Fruit fly (Drosophila melanogaster) whole organism, prepupa: ENCODE measurements around the gene alpha4GT2.

ENCODE experiments used
- Blimp-1 ChIP-seq: fragments of 200-800 bp; sonication (Bioruptor generic); optimal IDR thresholded peaks from 3 replicates; lab custom pipeline; 2017; ENCODE audit warnings: missing biosample characterization, missing genetic modification characterization, mild to moderate bottlenecking, moderate library complexity, missing genetic modification reagents
- CG10669 ChIP-seq: fragments of 200-800 bp; sonication (Bioruptor generic); optimal IDR thresholded peaks from 3 replicates; lab custom pipeline; 2018; ENCODE audit warnings: missing biosample characterization, mild to moderate bottlenecking, missing genetic modification characterization, moderate library complexity
- CG11294 ChIP-seq: fragments of 200-800 bp; sonication (Bioruptor generic); IDR thresholded peaks from 2 replicates; pipeline ENCODE4 v1.3.6; 2022; ENCODE audit warnings: missing biosample characterization, missing genetic modification characterization
- CG11762 ChIP-seq: fragments of 200-800 bp; sonication (Bioruptor generic); optimal IDR thresholded peaks from 3 replicates; lab custom pipeline; 2016; ENCODE audit warnings: missing biosample characterization, missing genetic modification characterization; ENCODE audit not compliant: insufficient read depth
- CG1621 ChIP-seq: fragments of 200-800 bp; sonication (Bioruptor generic); optimal IDR thresholded peaks from 3 replicates; lab custom pipeline; 2018; ENCODE audit warnings: missing biosample characterization, mild to moderate bottlenecking, missing genetic modification characterization
- CG16779 ChIP-seq: fragments of 200-800 bp; sonication (Bioruptor generic); optimal IDR thresholded peaks from 3 replicates; lab custom pipeline; 2017; ENCODE audit warnings: missing biosample characterization, mild to moderate bottlenecking, missing genetic modification characterization
- CG31627 ChIP-seq: fragments of 200-800 bp; sonication (Bioruptor generic); optimal IDR thresholded peaks from 3 replicates; lab custom pipeline; 2016; ENCODE audit warnings: missing biosample characterization, missing genetic modification characterization
- CG34406 ChIP-seq: fragments of 200-800 bp; sonication (Bioruptor generic); optimal IDR thresholded peaks from 3 replicates; lab custom pipeline; 2016; ENCODE audit warnings: missing biosample characterization, missing genetic modification characterization
- CG3919 ChIP-seq: fragments of 200-800 bp; sonication (Bioruptor generic); optimal IDR thresholded peaks from 3 replicates; lab custom pipeline; 2016; ENCODE audit warnings: missing biosample characterization, missing genetic modification characterization
- CG4318 ChIP-seq: fragments of 200-800 bp; sonication (Bioruptor generic); optimal IDR thresholded peaks from 3 replicates; lab custom pipeline; 2017; ENCODE audit warnings: missing biosample characterization, mild to moderate bottlenecking, missing genetic modification characterization
- CG6276 ChIP-seq: fragments of 200-800 bp; sonication (Bioruptor generic); optimal IDR thresholded peaks from 2 replicates; lab custom pipeline; 2017; ENCODE audit warnings: missing biosample characterization, mild to moderate bottlenecking, missing genetic modification characterization
- CG6792 ChIP-seq: fragments of 200-800 bp; sonication (Bioruptor generic); optimal IDR thresholded peaks from 3 replicates; lab custom pipeline; 2016; ENCODE audit warnings: missing biosample characterization, missing genetic modification characterization
- CG6808 ChIP-seq: fragments of 200-800 bp; sonication (Bioruptor generic); optimal IDR thresholded peaks from 3 replicates; lab custom pipeline; 2017; ENCODE audit warnings: missing biosample characterization, missing genetic modification characterization, mild to moderate bottlenecking, moderate library complexity, missing genetic modification reagents
- CG8119 ChIP-seq: fragments of 200-800 bp; sonication (Bioruptor generic); IDR thresholded peaks from 3 replicates; pipeline ENCODE4 v1.3.6; 2022; ENCODE audit warnings: missing biosample characterization, missing genetic modification characterization
- CG8319 ChIP-seq: fragments of 200-800 bp; sonication (Bioruptor generic); optimal IDR thresholded peaks from 3 replicates; lab custom pipeline; 2016; ENCODE audit warnings: missing biosample characterization, missing genetic modification characterization
- CG9139 ChIP-seq: fragments of 200-800 bp; sonication (Bioruptor generic); optimal IDR thresholded peaks from 3 replicates; lab custom pipeline; 2017; ENCODE audit warnings: missing biosample characterization, mild to moderate bottlenecking, missing genetic modification characterization
- Eip78C ChIP-seq: fragments of 200-800 bp; sonication (Bioruptor generic); peaks from one replicate; lab custom pipeline; 2016; ENCODE audit warnings: missing biosample characterization, missing genetic modification characterization
- Hr38 ChIP-seq: sonication (Bioruptor generic); optimal IDR thresholded peaks from 2 replicates; lab custom pipeline; 2016; ENCODE audit warnings: missing biosample characterization, missing genetic modification characterization
- OdsH ChIP-seq: fragments of 200-800 bp; sonication (Bioruptor generic); optimal IDR thresholded peaks from 3 replicates; lab custom pipeline; 2016; ENCODE audit warnings: missing biosample characterization, missing genetic modification characterization
- Smox ChIP-seq: fragments of 200-800 bp; sonication (Bioruptor generic); optimal IDR thresholded peaks from 3 replicates; lab custom pipeline; 2016; ENCODE audit warnings: missing biosample characterization, missing genetic modification characterization
- Sox102F ChIP-seq: fragments of 200-800 bp; sonication (Bioruptor generic); optimal IDR thresholded peaks from 2 replicates; lab custom pipeline; 2016; ENCODE audit warnings: missing biosample characterization, mild to moderate bottlenecking, missing genetic modification characterization
- Sox14 ChIP-seq: fragments of 200-800 bp; sonication (Bioruptor generic); optimal IDR thresholded peaks from 3 replicates; lab custom pipeline; 2016; ENCODE audit warnings: missing biosample characterization, missing genetic modification characterization
- cyc ChIP-seq: fragments of 200-800 bp; sonication (Bioruptor generic); optimal IDR thresholded peaks from 3 replicates; lab custom pipeline; 2016; ENCODE audit warnings: missing biosample characterization, missing genetic modification characterization
- dac ChIP-seq: fragments of 200-800 bp; sonication (Bioruptor generic); optimal IDR thresholded peaks from 2 replicates; lab custom pipeline; 2017; ENCODE audit warnings: missing biosample characterization, mild to moderate bottlenecking, missing genetic modification characterization
- esn ChIP-seq: fragments of 200-800 bp; sonication (Bioruptor generic); optimal IDR thresholded peaks from 2 replicates; lab custom pipeline; 2016; ENCODE audit warnings: missing biosample characterization, mild to moderate bottlenecking, missing genetic modification characterization, moderate library complexity
- fd59A ChIP-seq: fragments of 200-800 bp; sonication (Bioruptor generic); optimal IDR thresholded peaks from 2 replicates; lab custom pipeline; 2017; ENCODE audit warnings: missing biosample characterization, mild to moderate bottlenecking, missing genetic modification characterization, missing genetic modification reagents
- fd85E ChIP-seq: fragments of 200-800 bp; sonication (Bioruptor generic); optimal IDR thresholded peaks from 3 replicates; lab custom pipeline; 2016; ENCODE audit warnings: missing biosample characterization, missing genetic modification characterization
- fkh ChIP-seq: fragments of 200-800 bp; sonication (Bioruptor generic); optimal IDR thresholded peaks from 3 replicates; lab custom pipeline; 2017; ENCODE audit warnings: missing biosample characterization, mild to moderate bottlenecking, missing genetic modification characterization, moderate library complexity
- lz ChIP-seq: fragments of 200-800 bp; sonication (Bioruptor generic); optimal IDR thresholded peaks from 3 replicates; lab custom pipeline; 2016; ENCODE audit warnings: missing biosample characterization, missing genetic modification characterization
- net ChIP-seq: fragments of 200-800 bp; sonication (Bioruptor generic); optimal IDR thresholded peaks from 3 replicates; lab custom pipeline; 2016; ENCODE audit warnings: missing biosample characterization, missing genetic modification characterization
- pdm3 ChIP-seq: fragments of 200-800 bp; sonication (Bioruptor generic); optimal IDR thresholded peaks from 3 replicates; lab custom pipeline; 2016; ENCODE audit warnings: missing biosample characterization, missing genetic modification characterization
- spab ChIP-seq: fragments of 200-800 bp; sonication (Bioruptor generic); optimal IDR thresholded peaks from 2 replicates; lab custom pipeline; 2017; ENCODE audit warnings: missing biosample characterization, mild to moderate bottlenecking, missing genetic modification characterization, missing genetic modification reagents
- ss ChIP-seq, 2 experiments: fragments of 200-800 bp; sonication (Bioruptor generic); optimal IDR thresholded peaks; 2 replicates in 1 of 2; 3 replicates in 1 of 2; lab custom pipeline; 2017 to 2018; ENCODE audit warnings: mild to moderate bottlenecking in 2 of 2, missing biosample characterization in 2 of 2, missing genetic modification characterization in 2 of 2, moderate library complexity in 1 of 2
- svp ChIP-seq: fragments of 200-800 bp; sonication (Bioruptor generic); peaks from one replicate; lab custom pipeline; 2016; ENCODE audit warnings: missing biosample characterization, missing genetic modification characterization
- topi ChIP-seq: fragments of 200-800 bp; sonication (Bioruptor generic); optimal IDR thresholded peaks from 3 replicates; lab custom pipeline; 2016; ENCODE audit warnings: missing biosample characterization, missing genetic modification characterization

Gene alpha4GT2

DNA sequence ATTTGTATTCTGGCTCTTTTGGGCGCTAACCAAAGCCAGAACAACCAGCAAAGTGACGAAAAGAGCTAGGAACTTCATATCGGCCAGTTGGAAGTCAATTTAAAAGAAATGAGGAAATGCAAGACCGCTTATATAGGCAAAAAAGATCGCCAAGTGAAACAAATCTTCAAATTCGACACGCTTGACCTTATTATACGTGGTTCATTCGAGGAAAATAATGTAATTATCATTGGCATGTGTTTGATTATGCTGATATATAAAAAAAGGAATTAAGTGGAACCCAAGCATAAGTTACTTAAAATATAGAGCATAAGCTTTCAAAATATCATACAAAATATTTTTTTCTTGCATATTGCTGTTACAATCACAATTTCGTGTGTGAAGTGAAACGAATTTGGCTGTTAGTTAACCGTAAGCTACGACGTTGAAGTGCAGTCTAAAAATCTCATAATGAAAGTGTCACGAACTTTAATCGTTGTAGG lies at the start of gene alpha4GT2, which contains the start of gene Mst57Da:
alpha4GT2 (plus strand) TSS at position 432 of the 482 bp plus-strand sequence.
Mst57Da (minus strand) TSS at position 101 of the 482 bp plus-strand sequence.
- TF ChIP-seq CG11762 (GFP tag; lab: Kevin White, UChicago), result no peak
- TF ChIP-seq CG3919, result no peak
- no peak for TF ChIP-seq Smox (GFP tag; lab: Kevin White, UChicago)
- TF ChIP-seq CG6808 (GFP tag; lab: Kevin White, UChicago), result no peak
- TF ChIP-seq CG11294 (GFP tag; lab: Robert Waterston, UW), result no peak
- no peak for TF ChIP-seq ss (GFP tag; optimal IDR thresholded peaks at IDR 0.05; lab: Kevin White, UChicago)
- no peak for TF ChIP-seq CG31627 (GFP tag; lab: Kevin White, UChicago)
- TF ChIP-seq Sox102F, result no peak
- TF ChIP-seq spab (GFP tag; lab: Kevin White, UChicago), result no peak
- no peak for TF ChIP-seq dac
- no peak for TF ChIP-seq CG10669 (GFP tag; lab: Kevin White, UChicago)
- no peak for TF ChIP-seq CG6792 (GFP tag; lab: Kevin White, UChicago)
- TF ChIP-seq lz, result no peak
- TF ChIP-seq esn (GFP tag; lab: Kevin White, UChicago), result no peak
- TF ChIP-seq pdm3, result no peak
- no peak for TF ChIP-seq Blimp-1 (GFP tag; lab: Kevin White, UChicago)
- TF ChIP-seq fkh (GFP tag; lab: Kevin White, UChicago), result no peak
- TF ChIP-seq topi, result no peak
- TF ChIP-seq net (GFP tag; lab: Kevin White, UChicago), result no peak

DNA sequence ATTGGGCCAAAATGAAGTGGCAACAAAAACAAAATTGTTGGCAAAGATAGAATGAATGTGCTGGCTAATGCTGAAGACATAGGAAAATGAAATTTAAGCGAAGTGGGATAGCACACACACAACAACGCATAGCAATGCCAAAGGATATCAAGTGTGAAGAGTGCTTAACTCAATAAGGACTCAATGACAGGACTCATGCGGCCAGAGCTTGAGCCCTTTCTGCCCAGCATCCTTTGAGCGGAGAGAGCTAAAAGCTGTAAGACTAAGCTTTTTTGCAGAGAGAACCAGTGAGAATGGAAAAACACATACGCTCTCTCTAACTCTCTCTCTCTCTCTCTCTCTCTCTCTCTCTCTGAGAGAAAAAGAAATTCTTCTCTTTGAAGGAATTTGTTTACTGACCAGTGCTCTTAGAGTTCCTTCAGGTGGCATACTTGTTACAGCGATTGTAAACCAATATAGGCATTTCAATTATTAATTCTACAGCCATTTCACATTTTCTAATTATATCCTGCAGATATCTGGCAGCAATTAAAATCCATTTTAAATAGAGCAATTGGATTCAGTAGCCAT lies 49.1 kb upstream of the alpha4GT2 start:
- TF ChIP-seq Hr38 (GFP tag; lab: Kevin White, UChicago) (no peak), CG16779 (tag; lab: Kevin White, UChicago) (no peak), net (GFP tag; lab: Kevin White, UChicago) (no peak), CG4318 (GFP tag; lab: Kevin White, UChicago) (no peak), cyc (GFP tag; lab: Kevin White, UChicago) (no peak)

- TF ChIP-seq fd59A (GFP tag; lab: Kevin White, UChicago) (no peak), CG8119 (GFP tag; lab: Robert Waterston, UW) (no peak), OdsH (GFP tag; lab: Kevin White, UChicago) (no peak), CG6792 (GFP tag; lab: Kevin White, UChicago) (no peak), ss (GFP tag; optimal IDR thresholded peaks at IDR 0.05; lab: Kevin White, UChicago) (no peak), CG9139 (GFP tag; lab: Kevin White, UChicago) (no peak), CG6276 (GFP tag; lab: Kevin White, UChicago) (no peak), CG8319 (GFP tag; lab: Kevin White, UChicago) (no peak), esn (GFP tag; lab: Kevin White, UChicago) (no peak), Eip78C (GFP tag; lab: Kevin White, UChicago) (no peak), CG34406 (no peak), CG31627 (GFP tag; lab: Kevin White, UChicago) (no peak), Sox14 (GFP tag; lab: Kevin White, UChicago) (no peak), fd85E (GFP tag; lab: Kevin White, UChicago) (no peak), pdm3 (no peak), CG1621 (tag; lab: Kevin White, UChicago) (no peak), svp (GFP tag; lab: Kevin White, UChicago) (no peak), Blimp-1 (GFP tag; lab: Kevin White, UChicago) (no peak), CG3919 (no peak)
- TF ChIP-seq, all 60 proteins: peak for 0
Observed at dm6 chr3R:25787198-25787597, 44.8 kb upstream of the alpha4GT2 start, which contains the start of gene CG4960. Gene CG4960 (minus strand): TSS chr3R:25787298.
